Fruit fly (Drosophila melanogaster) whole organism, prepupa: Measurements from ENCODE around the gene CG9806.

Experiments
- CG11902 ChIP-seq: fragments of 200-800 bp; sonication (Bioruptor generic); optimal IDR thresholded peaks from 3 replicates; lab custom pipeline; 2016; ENCODE audit warnings: missing biosample characterization, missing genetic modification characterization
- fd85E ChIP-seq: fragments of 200-800 bp; sonication (Bioruptor generic); optimal IDR thresholded peaks from 3 replicates; lab custom pipeline; 2016; ENCODE audit warnings: missing biosample characterization, missing genetic modification characterization

DNA sequence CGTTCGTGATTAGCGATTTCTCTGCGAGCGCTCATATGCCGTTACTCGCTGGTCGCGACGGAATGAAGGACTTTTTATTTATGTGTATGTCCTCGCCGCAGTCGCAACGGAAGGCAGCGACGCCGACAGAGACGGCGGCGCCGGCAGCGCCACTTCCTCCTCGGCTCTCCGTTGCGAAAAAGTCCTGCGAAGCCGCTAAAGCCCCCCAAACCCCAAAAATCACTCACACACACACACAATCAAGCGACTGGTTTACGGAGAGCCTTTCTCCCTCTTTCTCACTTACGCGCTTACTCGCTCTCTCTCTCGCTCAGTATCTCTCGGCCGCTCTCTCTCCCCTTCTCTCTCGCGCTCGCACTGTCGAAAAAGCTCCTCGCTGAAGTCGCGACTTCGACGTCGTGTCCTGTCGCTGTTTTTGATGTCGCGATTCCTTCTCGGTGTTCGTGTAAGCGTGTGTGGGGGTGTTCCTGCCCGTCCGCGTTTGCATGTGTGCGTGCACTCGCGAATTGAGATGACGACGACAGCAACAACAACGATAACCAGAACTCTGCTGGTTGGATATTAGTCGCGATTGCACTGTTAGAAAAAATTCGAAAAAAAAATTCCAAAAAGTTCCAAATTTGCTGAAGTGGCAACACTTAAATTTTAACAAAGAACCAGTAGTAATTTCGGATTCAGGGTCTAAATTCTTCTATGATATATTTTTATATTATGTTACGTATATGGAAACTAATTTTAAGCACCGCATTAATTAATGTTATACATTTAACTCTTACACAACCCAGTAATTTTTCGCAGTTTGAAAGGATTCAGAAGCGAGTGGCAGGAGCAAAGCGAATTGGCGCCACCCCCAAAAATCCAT is 6.5 kb downstream of the CG9806 start, which contains the start of gene CG43347:
- TF ChIP-seq fd85E (GFP tag; lab: Kevin White, UChicago) = no peak
- no peak for TF ChIP-seq CG11902 (GFP tag; lab: Kevin White, UChicago)
